Fruit fly (Drosophila melanogaster) Kc167 (cell line): ENCODE measurements around the gene nenya.

Source experiments
- Myc ChIP-seq: fragments of >200 bp; optimal IDR thresholded peaks from 2 replicates; lab custom pipeline; 2017; ENCODE audit warnings: missing external identifiers
- h ChIP-seq: fragments of >200 bp; optimal IDR thresholded peaks from 3 replicates; lab custom pipeline; 2018; ENCODE audit warnings: missing external identifiers
- psq ChIP-seq: fragments of >200 bp; optimal IDR thresholded peaks from 2 replicates; lab custom pipeline; 2017; ENCODE audit warnings: missing external identifiers
- ttk ChIP-seq: sonication (Bioruptor generic); optimal IDR thresholded peaks from 2 replicates; lab custom pipeline; 2017; ENCODE audit warnings: missing external identifiers

DNA sequence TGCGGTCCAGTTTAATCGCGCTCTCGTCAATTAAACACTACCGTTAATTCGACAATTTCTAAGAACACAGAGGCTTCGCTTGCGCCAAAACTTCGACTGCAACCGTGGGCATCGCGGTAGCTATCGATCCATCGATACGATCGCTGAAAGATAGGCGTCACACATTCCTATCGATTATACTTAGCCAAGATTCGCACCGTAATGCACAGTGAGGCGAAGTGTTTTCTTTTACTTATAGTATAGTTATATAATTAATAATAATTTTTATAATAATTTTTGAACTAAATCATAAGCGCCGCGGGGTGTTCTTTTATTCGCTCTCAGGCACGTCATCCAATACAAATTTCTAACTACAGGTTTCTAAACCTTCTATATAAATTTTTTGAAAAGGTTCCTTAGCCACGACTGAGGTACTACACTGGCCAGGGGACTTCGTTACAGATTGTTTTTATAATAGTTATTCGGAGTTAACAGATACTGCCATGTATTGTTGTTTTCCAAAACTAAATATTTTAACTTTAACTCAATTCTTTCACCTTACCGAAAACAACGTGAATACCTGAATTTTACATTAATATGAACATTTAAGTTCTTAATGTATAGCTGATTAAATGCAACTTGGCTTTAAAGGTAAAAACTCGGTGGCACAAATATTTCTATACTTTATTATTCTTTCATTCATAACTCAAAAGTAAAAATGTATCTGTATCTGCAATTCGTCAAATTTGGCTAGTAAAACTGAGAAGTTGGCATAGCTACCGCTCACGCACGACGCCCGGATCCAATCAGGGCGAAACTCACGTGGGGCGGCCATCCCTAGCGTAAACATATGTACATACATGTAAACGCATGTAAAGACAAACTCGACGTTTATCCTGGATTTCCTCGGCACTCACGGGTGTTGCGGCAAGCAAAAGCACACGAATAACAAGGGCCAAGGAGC, 10.0 kb upstream of the nenya start, which contains the start of the genes NSD and BOD1:
- TF ChIP-seq psq (lab: Kevin White, UChicago), result no peak
- no peak for TF ChIP-seq Myc (lab: Kevin White, UChicago)
- no peak for TF ChIP-seq ttk (lab: Kevin White, UChicago)
- no peak for TF ChIP-seq h
